Fruit fly (Drosophila melanogaster) whole organism, embryonic: ENCODE results near the gene PNKP.

Experiments
- Ada2b ChIP-seq: fragments of 200-800 bp; sonication (Bioruptor generic); IDR thresholded peaks from 2 replicates; pipeline ENCODE4 v1.3.6; 2022; ENCODE audit warnings: missing biosample characterization, missing genetic modification characterization
- Bdp1 ChIP-seq: fragments of 200-800 bp; sonication (Bioruptor generic); optimal IDR thresholded peaks from 3 replicates; lab custom pipeline; 2016; ENCODE audit warnings: missing biosample characterization, missing genetic modification characterization
- CG10565 ChIP-seq: fragments of 200-800 bp; sonication (Bioruptor generic); optimal IDR thresholded peaks from 3 replicates; lab custom pipeline; 2016; ENCODE audit warnings: missing biosample characterization, mild to moderate bottlenecking, missing genetic modification characterization
- CG11085 ChIP-seq: fragments of 200-800 bp; sonication (Bioruptor generic); IDR thresholded peaks from 2 replicates; pipeline ENCODE4 v1.3.6; 2022; ENCODE audit warnings: missing biosample characterization, missing genetic modification characterization
- CG11456 ChIP-seq: fragments of 200-800 bp; sonication (Bioruptor generic); IDR thresholded peaks from 3 replicates; pipeline ENCODE4 v1.3.6; 2022; ENCODE audit warnings: missing biosample characterization, missing genetic modification characterization
- CG12236 ChIP-seq: fragments of 200-800 bp; sonication (Bioruptor generic); optimal IDR thresholded peaks from 2 replicates; lab custom pipeline; 2016; ENCODE audit warnings: missing biosample characterization, missing genetic modification characterization
- CG13296 ChIP-seq: fragments of 200-800 bp; sonication (Bioruptor generic); optimal IDR thresholded peaks from 3 replicates; lab custom pipeline; 2018; ENCODE audit warnings: missing biosample characterization, mild to moderate bottlenecking, missing genetic modification characterization
- CG13624 ChIP-seq: fragments of 200-800 bp; sonication (Bioruptor generic); optimal IDR thresholded peaks from 2 replicates; lab custom pipeline; 2016; ENCODE audit warnings: missing biosample characterization, missing genetic modification characterization
- CG14860 ChIP-seq: fragments of 200-800 bp; sonication (Bioruptor generic); IDR thresholded peaks from 3 replicates; pipeline ENCODE4 v1.3.6; 2022; ENCODE audit warnings: missing biosample characterization, missing genetic modification characterization; ENCODE audit not compliant: partially characterized antibody
- CG17328 ChIP-seq: fragments of 200-800 bp; sonication (Bioruptor generic); IDR thresholded peaks from 2 replicates; pipeline ENCODE4 v1.3.6; 2022; ENCODE audit warnings: missing biosample characterization, missing genetic modification characterization
- CG2712 ChIP-seq: fragments of 200-800 bp; optimal IDR thresholded peaks from 3 replicates; lab custom pipeline; 2019; ENCODE audit warnings: missing biosample characterization, mild to moderate bottlenecking, missing genetic modification characterization, moderate library complexity
- CG31388 ChIP-seq: fragments of 200-800 bp; sonication (Bioruptor generic); optimal IDR thresholded peaks from 2 replicates; lab custom pipeline; 2016; ENCODE audit warnings: missing biosample characterization, missing genetic modification characterization
- CG32772 ChIP-seq: fragments of 200-800 bp; sonication (Bioruptor generic); IDR thresholded peaks from 2 replicates; pipeline ENCODE4 v1.3.6; 2022; ENCODE audit warnings: missing biosample characterization, missing genetic modification characterization
- CG4730 ChIP-seq: fragments of 200-800 bp; sonication (Bioruptor generic); IDR thresholded peaks from 2 replicates; pipeline ENCODE4 v1.3.6; 2022; ENCODE audit warnings: missing biosample characterization, missing genetic modification characterization
- CG7928 ChIP-seq: fragments of 200-800 bp; sonication (Bioruptor generic); optimal IDR thresholded peaks from 2 replicates; lab custom pipeline; 2017; ENCODE audit warnings: missing biosample characterization, mild to moderate bottlenecking, missing genetic modification characterization
- D19A ChIP-seq: fragments of 200-800 bp; optimal IDR thresholded peaks from 3 replicates; lab custom pipeline; 2019; ENCODE audit warnings: missing biosample characterization, mild to moderate bottlenecking, missing genetic modification characterization, moderate library complexity
- D19B ChIP-seq: fragments of 200-800 bp; sonication (Bioruptor generic); optimal IDR thresholded peaks from 2 replicates; lab custom pipeline; 2017; ENCODE audit warnings: missing biosample characterization, mild to moderate bottlenecking, missing genetic modification characterization
- Dbx ChIP-seq: fragments of 200-800 bp; sonication (Bioruptor generic); IDR thresholded peaks from 3 replicates; pipeline ENCODE4 v1.3.6; 2022; ENCODE audit warnings: missing biosample characterization, missing genetic modification characterization
- Deaf1 ChIP-seq: fragments of 200-800 bp; optimal IDR thresholded peaks from 3 replicates; lab custom pipeline; 2019; ENCODE audit warnings: missing biosample characterization, mild to moderate bottlenecking, missing genetic modification characterization, moderate library complexity
- HLH54F ChIP-seq: fragments of 200-800 bp; sonication (Bioruptor generic); optimal IDR thresholded peaks from 3 replicates; lab custom pipeline; 2016; ENCODE audit warnings: missing biosample characterization, missing genetic modification characterization
- Hr39 ChIP-seq: fragments of >200 bp; optimal IDR thresholded peaks from 2 replicates; lab custom pipeline; 2017
- Lim3 ChIP-seq: fragments of 200-800 bp; sonication (Bioruptor generic); IDR thresholded peaks from 2 replicates; pipeline ENCODE4 v1.3.6; 2022; ENCODE audit warnings: missing biosample characterization, missing genetic modification characterization
- NC2β ChIP-seq: fragments of 200-800 bp; sonication (Bioruptor generic); optimal IDR thresholded peaks from 2 replicates; lab custom pipeline; 2016; ENCODE audit warnings: missing biosample characterization, missing genetic modification characterization
- Scr ChIP-seq: fragments of 200-800 bp; sonication (Bioruptor generic); IDR thresholded peaks from 2 replicates; pipeline ENCODE4 v1.3.6; 2022; ENCODE audit warnings: missing biosample characterization, missing genetic modification characterization; ENCODE audit not compliant: partially characterized antibody
- Sox102F ChIP-seq: fragments of 200-800 bp; sonication (Bioruptor generic); optimal IDR thresholded peaks from 2 replicates; lab custom pipeline; 2018; ENCODE audit warnings: missing biosample characterization, mild to moderate bottlenecking, missing genetic modification characterization, moderate library complexity
- abd-A ChIP-seq: fragments of 200-800 bp; sonication (Bioruptor generic); optimal IDR thresholded peaks from 3 replicates; lab custom pipeline; 2019; ENCODE audit warnings: missing biosample characterization, mild to moderate bottlenecking, missing genetic modification characterization, moderate library complexity
- ase ChIP-seq: fragments of 200-800 bp; sonication (Bioruptor generic); IDR thresholded peaks from 3 replicates; pipeline ENCODE4 v1.3.6; 2022; ENCODE audit warnings: missing biosample characterization, missing genetic modification characterization
- bab2 ChIP-seq: fragments of 200-800 bp; sonication (Bioruptor generic); optimal IDR thresholded peaks from 2 replicates; lab custom pipeline; 2016; ENCODE audit warnings: missing biosample characterization, missing genetic modification characterization
- ci ChIP-seq: fragments of 200-800 bp; sonication (Bioruptor generic); IDR thresholded peaks from 3 replicates; pipeline ENCODE4 v1.3.6; 2022; ENCODE audit warnings: missing biosample characterization, missing genetic modification characterization
- crp ChIP-seq, 2 experiments: fragments of 200-800 bp; sonication (Bioruptor generic); optimal IDR thresholded peaks; 2 replicates in 1 of 2; 3 replicates in 1 of 2; lab custom pipeline; 2017; ENCODE audit warnings: missing biosample characterization in 2 of 2, missing genetic modification characterization in 2 of 2, mild to moderate bottlenecking in 1 of 2, moderate library complexity in 1 of 2
- cwo ChIP-seq: fragments of 200-800 bp; sonication (Bioruptor generic); optimal IDR thresholded peaks from 3 replicates; lab custom pipeline; 2017; ENCODE audit warnings: missing biosample characterization, missing genetic modification characterization, mild to moderate bottlenecking, moderate library complexity, missing genetic modification reagents
- dmrt99B ChIP-seq: fragments of 200-800 bp; sonication (Bioruptor generic); optimal IDR thresholded peaks from 2 replicates; lab custom pipeline; 2018; ENCODE audit warnings: missing biosample characterization, mild to moderate bottlenecking, missing genetic modification characterization, moderate library complexity
- emc ChIP-seq: fragments of 200-800 bp; sonication (Bioruptor generic); optimal IDR thresholded peaks from 2 replicates; lab custom pipeline; 2016; ENCODE audit warnings: missing biosample characterization, missing genetic modification characterization
- eyg ChIP-seq: fragments of 200-800 bp; sonication (Bioruptor generic); optimal IDR thresholded peaks from 3 replicates; lab custom pipeline; 2016; ENCODE audit warnings: missing biosample characterization, missing genetic modification characterization
- fd96Cb ChIP-seq: fragments of 200-800 bp; sonication (Bioruptor generic); optimal IDR thresholded peaks from 2 replicates; lab custom pipeline; 2018; ENCODE audit warnings: missing biosample characterization, mild to moderate bottlenecking, missing genetic modification characterization, moderate library complexity
- lilli ChIP-seq: fragments of 200-800 bp; sonication (Bioruptor generic); optimal IDR thresholded peaks from 3 replicates; lab custom pipeline; 2016; ENCODE audit warnings: missing biosample characterization, missing genetic modification characterization
- lov ChIP-seq, 2 experiments: fragments of 200-800 bp in 1 of 2; fragments of >200 bp in 1 of 2; sonication (Bioruptor generic) in 1 of 2; IDR thresholded peaks in 1 of 2; optimal IDR thresholded peaks in 1 of 2; 2 replicates in 1 of 2; 3 replicates in 1 of 2; pipeline versions ENCODE4 v1.3.6 to Lab custom; 2017 to 2022; ENCODE audit warnings: missing biosample characterization in 1 of 2, missing genetic modification characterization in 1 of 2
- luna ChIP-seq: fragments of 200-800 bp; sonication (Bioruptor generic); optimal IDR thresholded peaks from 2 replicates; lab custom pipeline; 2016; ENCODE audit warnings: missing biosample characterization, missing genetic modification characterization
- nerfin-2 ChIP-seq: fragments of 200-800 bp; sonication (Bioruptor generic); IDR thresholded peaks from 2 replicates; pipeline ENCODE4 v1.3.6; 2022; ENCODE audit warnings: missing biosample characterization, missing genetic modification characterization; ENCODE audit not compliant: partially characterized antibody
- nmo ChIP-seq: fragments of 200-800 bp; sonication (Bioruptor generic); optimal IDR thresholded peaks from 2 replicates; lab custom pipeline; 2018; ENCODE audit warnings: missing biosample characterization, mild to moderate bottlenecking, missing genetic modification characterization, moderate library complexity
- org-1 ChIP-seq: fragments of 200-800 bp; sonication (Bioruptor generic); optimal IDR thresholded peaks from 2 replicates; lab custom pipeline; 2017; ENCODE audit warnings: missing biosample characterization, missing genetic modification characterization
- pfk ChIP-seq: fragments of 200-800 bp; sonication (Bioruptor generic); optimal IDR thresholded peaks from 2 replicates; lab custom pipeline; 2018; ENCODE audit warnings: missing biosample characterization, mild to moderate bottlenecking, missing genetic modification characterization, moderate library complexity
- seq ChIP-seq: fragments of 200-800 bp; sonication (Bioruptor generic); IDR thresholded peaks from 2 replicates; pipeline ENCODE4 v1.3.6; 2022; ENCODE audit warnings: missing biosample characterization, missing genetic modification characterization
- sima ChIP-seq: fragments of 200-800 bp; sonication (Bioruptor generic); optimal IDR thresholded peaks from 2 replicates; lab custom pipeline; 2016; ENCODE audit warnings: missing biosample characterization, missing genetic modification characterization
- yki ChIP-seq: fragments of >200 bp; optimal IDR thresholded peaks from 3 replicates; lab custom pipeline; 2018
- zen ChIP-seq: fragments of 200-800 bp; sonication (Bioruptor generic); optimal IDR thresholded peaks from 3 replicates; lab custom pipeline; 2018; ENCODE audit warnings: missing biosample characterization, mild to moderate bottlenecking, missing genetic modification characterization, moderate library complexity

The PNKP gene

dm6 chr3R:8354458-8354857 lies 11.1 kb upstream of the PNKP start (continued):
- TF ChIP-seq nerfin-2 (no peak), CG12236 (GFP tag; lab: Kevin White, UChicago) (no peak), CG11456 (GFP tag; lab: Robert Waterston, UW) (0 out of 3 replicates have a peak, but pooled peaks have one; percentile 56), D19A (peak; percentile 25), zen (tag; lab: Kevin White, UChicago) (no peak), CG13296 (GFP tag; lab: Kevin White, UChicago) (no peak), HLH54F (GFP tag; lab: Kevin White, UChicago) (peak; percentile 2), CG2712 (tag; lab: Kevin White, UChicago) (peak; percentile 42), NC2β (no peak), eyg (GFP tag; lab: Kevin White, UChicago) (no peak), ci (peak; percentile 81), CG7928 (GFP tag; lab: Kevin White, UChicago) (peak; percentile 14), Sox102F (GFP tag; lab: Kevin White, UChicago) (peak; percentile 78), org-1 (GFP tag; lab: Kevin White, UChicago) (peak; percentile 11), bab2 (GFP tag; lab: Kevin White, UChicago) (peak; percentile 16), lov (optimal IDR thresholded peaks at IDR 0.05; lab: Kevin White, UChicago) (no peak), lov (GFP tag; IDR thresholded peaks at IDR 0.05; lab: Robert Waterston, UW) (no peak), Deaf1 (tag; lab: Kevin White, UChicago) (no peak), CG13624 (GFP tag; lab: Kevin White, UChicago) (no peak), CG11085 (GFP tag; lab: Robert Waterston, UW) (peak; percentile 68), sima (no peak), Lim3 (GFP tag; lab: Robert Waterston, UW) (no peak), CG4730 (GFP tag; lab: Robert Waterston, UW) (peak; percentile 47), CG32772 (GFP tag; lab: Robert Waterston, UW) (peak; percentile 64), Bdp1 (GFP tag; lab: Kevin White, UChicago) (no peak), Ada2b (GFP tag; lab: Robert Waterston, UW) (peak; percentile 73), ase (peak; percentile 63; the same call in 2 of the 3 replicates), Scr (GFP tag; lab: Robert Waterston, UW) (no peak), emc (no peak), cwo (GFP tag; lab: Kevin White, UChicago) (peak; percentile 87), CG14860 (GFP tag; lab: Robert Waterston, UW) (no peak), fd96Cb (peak; percentile 44), pfk (GFP tag; lab: Kevin White, UChicago) (no peak), yki (lab: Kevin White, UChicago) (no peak), CG17328 (GFP tag; lab: Robert Waterston, UW) (peak; percentile 54; the same call in 1 of the 2 replicates), seq (GFP tag; lab: Robert Waterston, UW) (peak; percentile 28; the same call in 1 of the 2 replicates), nmo (GFP tag; lab: Kevin White, UChicago) (peak; percentile 37), CG10565 (GFP tag; lab: Kevin White, UChicago) (no peak), lilli (GFP tag; lab: Kevin White, UChicago) (peak; percentile 38), D19B (GFP tag; lab: Kevin White, UChicago) (no peak), abd-A (tag; lab: Kevin White, UChicago) (no peak), dmrt99B (tag; lab: Kevin White, UChicago) (peak; percentile 52), Hr39 (lab: Kevin White, UChicago) (no peak), crp (GFP tag; optimal IDR thresholded peaks at IDR 0.05; lab: Kevin White, UChicago) (no peak), CG31388 (GFP tag; lab: Kevin White, UChicago) (no peak), Dbx (GFP tag; lab: Robert Waterston, UW) (peak; percentile 71), luna (GFP tag; lab: Kevin White, UChicago) (no peak)
- TF ChIP-seq, all 482 proteins: peak for 183
